Worm (Caenorhabditis elegans) whole organism, L3 larva: ENCODE data around the gene ada-2.

Source experiments
- R02D3.7 ChIP-seq: fragments of 150-350 bp; optimal IDR thresholded peaks from 2 replicates; lab custom pipeline; 2014; ENCODE audit warnings: missing biosample characterization, missing genetic modification characterization
- ZK546.5 ChIP-seq: sonication (generic microtip); optimal IDR thresholded peaks from 2 replicates; lab custom pipeline; 2017; ENCODE audit warnings: missing biosample characterization, missing genetic modification characterization
- aly-2 ChIP-seq: fragments of 150-350 bp; optimal IDR thresholded peaks from 2 replicates; lab custom pipeline; 2014; ENCODE audit warnings: missing biosample characterization, missing genetic modification characterization
- ama-1 ChIP-seq: fragments of 150-350 bp; optimal IDR thresholded peaks from 2 replicates; lab custom pipeline; 2018
- ceh-16 ChIP-seq: sonication (generic microtip); optimal IDR thresholded peaks from 2 replicates; lab custom pipeline; 2017; ENCODE audit warnings: missing biosample characterization, missing genetic modification characterization
- ceh-28 ChIP-seq: fragments of 150-350 bp; optimal IDR thresholded peaks from 2 replicates; lab custom pipeline; 2014; ENCODE audit warnings: missing biosample characterization, missing genetic modification reagents, missing genetic modification characterization
- ceh-82 ChIP-seq: fragments of 150-350 bp; optimal IDR thresholded peaks from 2 replicates; lab custom pipeline; 2014; ENCODE audit warnings: missing biosample characterization, missing genetic modification characterization
- ceh-9 ChIP-seq: sonication (generic microtip); optimal IDR thresholded peaks from 2 replicates; lab custom pipeline; 2018; ENCODE audit warnings: missing biosample characterization, missing genetic modification characterization
- daf-12 ChIP-seq: fragments of 150-350 bp; optimal IDR thresholded peaks from 2 replicates; lab custom pipeline; 2014; ENCODE audit warnings: missing biosample characterization, missing genetic modification reagents, missing genetic modification characterization
- egl-27 ChIP-seq: sonication (generic microtip); optimal IDR thresholded peaks from 4 replicates; lab custom pipeline; 2017; ENCODE audit warnings: missing biosample characterization, missing genetic modification reagents, missing genetic modification characterization
- egl-5 ChIP-seq: fragments of 150-350 bp; optimal IDR thresholded peaks from 2 replicates; lab custom pipeline; 2017; ENCODE audit warnings: missing biosample characterization, missing genetic modification reagents, missing genetic modification characterization, inconsistent platforms
- elt-1 ChIP-seq: fragments of 150-350 bp; optimal IDR thresholded peaks from 2 replicates; lab custom pipeline; 2014; ENCODE audit warnings: missing biosample characterization, missing genetic modification characterization
- elt-2 ChIP-seq: sonication (generic microtip); optimal IDR thresholded peaks from 2 replicates; lab custom pipeline; 2016; ENCODE audit warnings: missing genetic modification reagents, mild to moderate bottlenecking, missing genetic modification characterization, missing compliant biosample characterization
- elt-3 ChIP-seq, 3 experiments: fragments of 150-350 bp in 1 of 3; sonication (generic microtip) in 2 of 3; optimal IDR thresholded peaks; 2 replicates in 2 of 3; 4 replicates in 1 of 3; lab custom pipeline; 2014 to 2017; ENCODE audit warnings: missing biosample characterization in 3 of 3, missing genetic modification characterization in 3 of 3
- eor-1 ChIP-seq, 2 experiments: fragments of 150-350 bp; optimal IDR thresholded peaks; 2 replicates each; lab custom pipeline; 2014 to 2018; ENCODE audit warnings: missing biosample characterization in 2 of 2, missing genetic modification characterization in 2 of 2
- fkh-10 ChIP-seq: sonication (generic microtip); optimal IDR thresholded peaks from 2 replicates; lab custom pipeline; 2017; ENCODE audit warnings: missing biosample characterization, missing genetic modification reagents, missing genetic modification characterization
- fkh-2 ChIP-seq: fragments of 150-350 bp; optimal IDR thresholded peaks from 2 replicates; lab custom pipeline; 2014; ENCODE audit warnings: missing biosample characterization, missing genetic modification reagents, missing genetic modification characterization
- fos-1 ChIP-seq: fragments of 150-350 bp; optimal IDR thresholded peaks from 2 replicates; lab custom pipeline; 2014; ENCODE audit warnings: missing biosample characterization, missing genetic modification characterization
- hmg-11 ChIP-seq: sonication (generic microtip); optimal IDR thresholded peaks from 2 replicates; lab custom pipeline; 2016; ENCODE audit warnings: missing genetic modification characterization, missing compliant biosample characterization
- jun-1 ChIP-seq: fragments of 150-350 bp; optimal IDR thresholded peaks from 2 replicates; lab custom pipeline; 2014; ENCODE audit warnings: missing biosample characterization, missing genetic modification reagents, missing genetic modification characterization
- lin-15B ChIP-seq: fragments of 150-350 bp; optimal IDR thresholded peaks from 2 replicates; lab custom pipeline; 2014; ENCODE audit warnings: missing biosample characterization, missing genetic modification characterization
- lin-39 ChIP-seq: fragments of 150-350 bp; optimal IDR thresholded peaks from 2 replicates; lab custom pipeline; 2018; ENCODE audit warnings: missing biosample characterization, missing genetic modification reagents, missing genetic modification characterization
- lsy-12 ChIP-seq: sonication (generic microtip); optimal IDR thresholded peaks from 2 replicates; lab custom pipeline; 2016; ENCODE audit warnings: mild to moderate bottlenecking, missing genetic modification characterization, missing compliant biosample characterization
- mdl-1 ChIP-seq: fragments of 150-350 bp; optimal IDR thresholded peaks from 2 replicates; lab custom pipeline; 2014; ENCODE audit warnings: missing biosample characterization, missing genetic modification characterization
- mml-1 ChIP-seq: fragments of 150-350 bp; sonication (generic microtip); optimal IDR thresholded peaks from 3 replicates; lab custom pipeline; 2014; ENCODE audit warnings: missing biosample characterization, missing genetic modification characterization
- nfya-1 ChIP-seq: sonication (generic microtip); optimal IDR thresholded peaks from 2 replicates; lab custom pipeline; 2017; ENCODE audit warnings: missing genetic modification characterization, mild to moderate bottlenecking, missing compliant biosample characterization, antibody characterized with exemption, moderate library complexity; ENCODE audit not compliant: insufficient read depth
- nhr-11 ChIP-seq: fragments of 150-350 bp; optimal IDR thresholded peaks from 2 replicates; lab custom pipeline; 2014; ENCODE audit warnings: missing biosample characterization, missing genetic modification characterization
- nhr-12 ChIP-seq: fragments of 150-350 bp; optimal IDR thresholded peaks from 2 replicates; lab custom pipeline; 2014; ENCODE audit warnings: missing biosample characterization, missing genetic modification characterization
- nhr-23 ChIP-seq: fragments of 150-350 bp; optimal IDR thresholded peaks from 2 replicates; lab custom pipeline; 2014; ENCODE audit warnings: missing biosample characterization, missing genetic modification reagents, missing genetic modification characterization
- nhr-237 ChIP-seq: fragments of 150-350 bp; optimal IDR thresholded peaks from 2 replicates; lab custom pipeline; 2014; ENCODE audit warnings: missing biosample characterization, missing genetic modification characterization
- nhr-25 ChIP-seq: sonication (generic microtip); optimal IDR thresholded peaks from 2 replicates; lab custom pipeline; 2017; ENCODE audit warnings: missing biosample characterization, missing genetic modification characterization
- nhr-28 ChIP-seq: fragments of 150-350 bp; optimal IDR thresholded peaks from 2 replicates; lab custom pipeline; 2014; ENCODE audit warnings: missing biosample characterization, missing genetic modification characterization
- nhr-43 ChIP-seq: sonication (generic microtip); optimal IDR thresholded peaks from 2 replicates; lab custom pipeline; 2016; ENCODE audit warnings: mild to moderate bottlenecking, missing genetic modification characterization, missing compliant biosample characterization; ENCODE audit not compliant: poor library complexity, severe bottlenecking
- nhr-67 ChIP-seq: fragments of 150-350 bp; optimal IDR thresholded peaks from 2 replicates; lab custom pipeline; 2014; ENCODE audit warnings: missing biosample characterization, missing genetic modification characterization
- nhr-76 ChIP-seq: fragments of 150-350 bp; sonication (generic microtip); optimal IDR thresholded peaks from 5 replicates; lab custom pipeline; 2014; ENCODE audit warnings: missing biosample characterization, missing genetic modification characterization
- nhr-77 ChIP-seq: fragments of 150-350 bp; optimal IDR thresholded peaks from 2 replicates; lab custom pipeline; 2014; ENCODE audit warnings: missing biosample characterization, missing genetic modification characterization
- pha-4 ChIP-seq: fragments of 150-350 bp; optimal IDR thresholded peaks from 2 replicates; lab custom pipeline; 2014; ENCODE audit warnings: missing biosample characterization, missing genetic modification reagents, missing genetic modification characterization
- pqm-1 ChIP-seq: fragments of 150-350 bp; optimal IDR thresholded peaks from 2 replicates; lab custom pipeline; 2017; ENCODE audit warnings: missing biosample characterization, missing genetic modification characterization, inconsistent platforms
- sea-2 ChIP-seq: fragments of 150-350 bp; sonication (generic microtip); optimal IDR thresholded peaks from 4 replicates; lab custom pipeline; 2014; ENCODE audit warnings: missing biosample characterization, missing genetic modification reagents, missing genetic modification characterization
- skn-1 ChIP-seq: fragments of 150-350 bp; optimal IDR thresholded peaks from 2 replicates; lab custom pipeline; 2014; ENCODE audit warnings: missing biosample characterization, missing genetic modification characterization
- snpc-4 ChIP-seq: fragments of 150-350 bp; optimal IDR thresholded peaks from 2 replicates; lab custom pipeline; 2014; ENCODE audit warnings: missing biosample characterization, missing genetic modification characterization
- tbx-2 ChIP-seq: sonication (generic microtip); optimal IDR thresholded peaks from 2 replicates; lab custom pipeline; 2016; ENCODE audit warnings: mild to moderate bottlenecking, missing genetic modification characterization, missing compliant biosample characterization
- unc-39 ChIP-seq: sonication (generic microtip); optimal IDR thresholded peaks from 4 replicates; lab custom pipeline; 2017; ENCODE audit warnings: missing biosample characterization, missing genetic modification characterization
- unc-62 ChIP-seq: fragments of 150-350 bp; sonication (generic microtip); optimal IDR thresholded peaks from 4 replicates; lab custom pipeline; 2014; ENCODE audit warnings: missing biosample characterization, missing genetic modification reagents, missing genetic modification characterization
- zag-1 ChIP-seq: fragments of 150-350 bp; optimal IDR thresholded peaks from 2 replicates; lab custom pipeline; 2014; ENCODE audit warnings: missing biosample characterization, missing genetic modification characterization
- ztf-11 ChIP-seq: fragments of 150-350 bp; optimal IDR thresholded peaks from 2 replicates; lab custom pipeline; 2014; ENCODE audit warnings: missing biosample characterization, missing genetic modification characterization
- ztf-4 ChIP-seq: fragments of 150-350 bp; optimal IDR thresholded peaks from 2 replicates; lab custom pipeline; 2014; ENCODE audit warnings: missing biosample characterization, missing genetic modification characterization

The ada-2 gene

ce11 chrII:7299042-7299441, 47.0 kb downstream of the ada-2 start, which contains the start of gene C30G12.1:
TSS of gene C30G12.1 (plus strand) at chrII:7299342.
- no peak for TF ChIP-seq nhr-11 (tag; lab: Kevin White, UChicago)
- no peak for TF ChIP-seq nhr-77
- TF ChIP-seq lsy-12 (tag; lab: Kevin White, UChicago) = no peak
- TF ChIP-seq nhr-28 (tag; lab: Kevin White, UChicago) = no peak
- TF ChIP-seq pqm-1 = no peak
- no peak for TF ChIP-seq nhr-43
- no peak for TF ChIP-seq tbx-2 (tag; lab: Kevin White, UChicago)
- TF ChIP-seq ceh-16 = no peak
- TF ChIP-seq fkh-2 (tag; lab: Kevin White, UChicago) = no peak
- no peak for TF ChIP-seq R02D3.7 (tag; lab: Kevin White, UChicago)
- TF ChIP-seq nfya-1 (tag; lab: Kevin White, UChicago) = no peak
- no peak for TF ChIP-seq mdl-1 (tag; lab: Kevin White, UChicago)
- no peak for TF ChIP-seq nhr-76 (tag; lab: Kevin White, UChicago)
- TF ChIP-seq nhr-25 (tag; lab: Kevin White, UChicago) = no peak

- no peak for TF ChIP-seq ceh-28 (tag; lab: Kevin White, UChicago)
- TF ChIP-seq pha-4 (tag; lab: Kevin White, UChicago) = no peak
- TF ChIP-seq jun-1 (tag; lab: Kevin White, UChicago) = peak; percentile 31
- no peak for TF ChIP-seq ztf-11
- no peak for TF ChIP-seq nhr-12
- no peak for TF ChIP-seq nhr-76 (tag; lab: Kevin White, UChicago)
- TF ChIP-seq elt-1 (tag; lab: Kevin White, UChicago) = no peak
- no peak for TF ChIP-seq nhr-11 (tag; lab: Kevin White, UChicago)
- TF ChIP-seq skn-1 (tag; lab: Kevin White, UChicago) = no peak
- no peak for TF ChIP-seq egl-5 (tag; lab: Kevin White, UChicago)
- no peak for TF ChIP-seq unc-62
- TF ChIP-seq mdl-1 (tag; lab: Kevin White, UChicago) = no peak
- TF ChIP-seq nhr-28 (tag; lab: Kevin White, UChicago) = no peak
- no peak for TF ChIP-seq ztf-4 (tag; lab: Kevin White, UChicago)
- TF ChIP-seq daf-12 (tag; lab: Kevin White, UChicago) = no peak
- no peak for TF ChIP-seq hmg-11
- peak; percentile 83 for TF ChIP-seq snpc-4 (tag; lab: Kevin White, UChicago)
- no peak for TF ChIP-seq sea-2 (GFP tag; lab: Kevin White, UChicago)
- no peak for TF ChIP-seq fos-1 (tag; lab: Kevin White, UChicago)
- TF ChIP-seq nhr-43 = peak; percentile 75
- no peak for TF ChIP-seq lin-39 (tag; lab: Kevin White, UChicago)
- TF ChIP-seq eor-1 (tag; optimal IDR thresholded peaks at IDR 0.05; lab: Kevin White, UChicago) = no peak
- no peak for TF ChIP-seq ceh-16
- no peak for TF ChIP-seq mml-1 (tag; lab: Kevin White, UChicago)
- no peak for TF ChIP-seq nhr-237
- no peak for TF ChIP-seq ama-1 (lab: Kevin White, UChicago)
- TF ChIP-seq unc-39 (tag; lab: Kevin White, UChicago) = no peak
- TF ChIP-seq fkh-2 (tag; lab: Kevin White, UChicago) = no peak
- no peak for TF ChIP-seq egl-27 (tag; lab: Kevin White, UChicago)
- no peak for TF ChIP-seq elt-3 (tag; optimal IDR thresholded peaks at IDR 0.05; lab: Kevin White, UChicago)
- TF ChIP-seq zag-1 = no peak
- TF ChIP-seq nhr-23 (tag; lab: Kevin White, UChicago) = no peak
- peak; percentile 29 for TF ChIP-seq ceh-82 (tag; lab: Kevin White, UChicago)
- TF ChIP-seq lin-15B (tag; lab: Kevin White, UChicago) = peak; percentile 47
- TF ChIP-seq ZK546.5 = no peak
- TF ChIP-seq nhr-67 (tag; lab: Kevin White, UChicago) = no peak
- TF ChIP-seq R02D3.7 (tag; lab: Kevin White, UChicago) = peak; percentile 53
- TF ChIP-seq fkh-10 = no peak
- TF ChIP-seq tbx-2 (tag; lab: Kevin White, UChicago) = no peak
- TF ChIP-seq lsy-12 (tag; lab: Kevin White, UChicago) = peak; percentile 25
- TF ChIP-seq nhr-25 (tag; lab: Kevin White, UChicago) = peak; percentile 69
- no peak for TF ChIP-seq pqm-1
- TF ChIP-seq ceh-9 = no peak
- peak; percentile 47 for TF ChIP-seq elt-2 (tag; lab: Kevin White, UChicago)
- no peak for TF ChIP-seq nhr-77
- no peak for TF ChIP-seq aly-2 (tag; lab: Kevin White, UChicago)
- no peak for TF ChIP-seq nfya-1 (tag; lab: Kevin White, UChicago)
These were observed 49.7 kb downstream of the ada-2 start, which contains the start of gene cul-4 for ce11 chrII:7301670-7302151. TSS of gene cul-4 (plus strand) at chrII:7302101.
